Fruit fly (Drosophila melanogaster) whole organism, embryonic: Measurements from ENCODE around the gene hop.

Source experiments
- CG11093 ChIP-seq: fragments of 200-800 bp; sonication (Bioruptor generic); IDR thresholded peaks from 3 replicates; pipeline ENCODE4 v1.3.6; 2022; ENCODE audit warnings: missing biosample characterization, missing genetic modification characterization
- CG13624 ChIP-seq: fragments of 200-800 bp; sonication (Bioruptor generic); optimal IDR thresholded peaks from 2 replicates; lab custom pipeline; 2016; ENCODE audit warnings: missing biosample characterization, missing genetic modification characterization
- CG13775 ChIP-seq: fragments of 200-800 bp; sonication (Bioruptor generic); optimal IDR thresholded peaks from 3 replicates; lab custom pipeline; 2017; ENCODE audit warnings: missing biosample characterization, mild to moderate bottlenecking, missing genetic modification characterization
- CG1529 ChIP-seq: fragments of 200-800 bp; sonication (Bioruptor generic); optimal IDR thresholded peaks from 3 replicates; lab custom pipeline; 2018; ENCODE audit warnings: missing biosample characterization, missing genetic modification characterization
- CG1792 ChIP-seq: fragments of 200-800 bp; sonication (Bioruptor generic); optimal IDR thresholded peaks from 2 replicates; lab custom pipeline; 2016; ENCODE audit warnings: missing biosample characterization, missing genetic modification characterization
- CG1832 ChIP-seq: fragments of 200-800 bp; sonication (Bioruptor generic); optimal IDR thresholded peaks from 2 replicates; lab custom pipeline; 2017; ENCODE audit warnings: missing biosample characterization, mild to moderate bottlenecking, missing genetic modification characterization, inconsistent platforms
- CG30020 ChIP-seq: fragments of 200-800 bp; optimal IDR thresholded peaks from 2 replicates; lab custom pipeline; 2019; ENCODE audit warnings: missing biosample characterization, mild to moderate bottlenecking, missing genetic modification characterization, moderate library complexity
- CG5953 ChIP-seq: fragments of 200-800 bp; sonication (Bioruptor generic); IDR thresholded peaks from 2 replicates; pipeline ENCODE4 v1.3.6; 2022; ENCODE audit warnings: missing biosample characterization, missing genetic modification characterization
- CG6254 ChIP-seq: fragments of 200-800 bp; sonication (Bioruptor generic); optimal IDR thresholded peaks from 3 replicates; lab custom pipeline; 2017; ENCODE audit warnings: mild to moderate bottlenecking, missing biosample characterization, missing genetic modification reagents, missing genetic modification characterization
- CG6689 ChIP-seq: fragments of 200-800 bp; sonication (Bioruptor generic); IDR thresholded peaks from 2 replicates; pipeline ENCODE4 v1.3.6; 2022; ENCODE audit warnings: missing biosample characterization, missing genetic modification characterization
- CG6813 ChIP-seq: fragments of 200-800 bp; sonication (Bioruptor generic); optimal IDR thresholded peaks from 2 replicates; lab custom pipeline; 2017; ENCODE audit warnings: missing biosample characterization, missing genetic modification characterization, mild to moderate bottlenecking, moderate library complexity, missing genetic modification reagents
- CG7745 ChIP-seq: fragments of 200-800 bp; sonication (Bioruptor generic); optimal IDR thresholded peaks from 2 replicates; lab custom pipeline; 2018; ENCODE audit warnings: missing biosample characterization, mild to moderate bottlenecking, missing genetic modification characterization, moderate library complexity
- CG8924 ChIP-seq: fragments of 200-800 bp; optimal IDR thresholded peaks from 3 replicates; lab custom pipeline; 2019; ENCODE audit warnings: missing biosample characterization, mild to moderate bottlenecking, missing genetic modification characterization, moderate library complexity
- Camta ChIP-seq: fragments of 200-800 bp; sonication (Bioruptor generic); optimal IDR thresholded peaks from 2 replicates; lab custom pipeline; 2016; ENCODE audit warnings: missing biosample characterization, missing genetic modification characterization
- Deaf1 ChIP-seq: fragments of 200-800 bp; optimal IDR thresholded peaks from 3 replicates; lab custom pipeline; 2019; ENCODE audit warnings: missing biosample characterization, mild to moderate bottlenecking, missing genetic modification characterization, moderate library complexity
- Dp ChIP-seq: fragments of 200-800 bp; sonication (Bioruptor generic); optimal IDR thresholded peaks from 2 replicates; lab custom pipeline; 2018; ENCODE audit warnings: missing biosample characterization, mild to moderate bottlenecking, missing genetic modification characterization, moderate library complexity
- Fer1 ChIP-seq: fragments of 200-800 bp; sonication (Bioruptor generic); optimal IDR thresholded peaks from 2 replicates; lab custom pipeline; 2017; ENCODE audit warnings: missing biosample characterization, mild to moderate bottlenecking, missing genetic modification characterization
- HHEX ChIP-seq: fragments of 200-800 bp; sonication (Bioruptor generic); optimal IDR thresholded peaks from 3 replicates; lab custom pipeline; 2017; ENCODE audit warnings: missing biosample characterization, mild to moderate bottlenecking, missing genetic modification characterization, missing genetic modification reagents
- HLH3B ChIP-seq: fragments of 200-800 bp; sonication (Bioruptor generic); IDR thresholded peaks from 2 replicates; pipeline ENCODE4 v1.3.6; 2022; ENCODE audit warnings: missing biosample characterization, missing genetic modification characterization
- Hr51 ChIP-seq, 2 experiments: fragments of 200-800 bp; sonication (Bioruptor generic); optimal IDR thresholded peaks; 2 replicates in 1 of 2; 3 replicates in 1 of 2; lab custom pipeline; 2016 to 2018; ENCODE audit warnings: missing biosample characterization in 2 of 2, missing genetic modification characterization in 2 of 2, mild to moderate bottlenecking in 1 of 2, moderate library complexity in 1 of 2
- Hr78 ChIP-seq, 2 experiments: fragments of 200-800 bp in 1 of 2; fragments of >200 bp in 1 of 2; sonication (Bioruptor generic) in 1 of 2; optimal IDR thresholded peaks; 2 replicates each; lab custom pipeline; 2017 to 2019; ENCODE audit warnings: missing biosample characterization in 2 of 2, missing genetic modification characterization in 2 of 2, mild to moderate bottlenecking in 1 of 2, moderate library complexity in 1 of 2
- MBD-R2 ChIP-seq: fragments of 200-800 bp; sonication (Bioruptor generic); IDR thresholded peaks from 2 replicates; pipeline ENCODE4 v1.3.6; 2022; ENCODE audit warnings: missing biosample characterization, missing genetic modification characterization
- Scr ChIP-seq: fragments of 200-800 bp; sonication (Bioruptor generic); IDR thresholded peaks from 2 replicates; pipeline ENCODE4 v1.3.6; 2022; ENCODE audit warnings: missing biosample characterization, missing genetic modification characterization; ENCODE audit not compliant: partially characterized antibody
- Usf ChIP-seq: fragments of 200-800 bp; sonication (Bioruptor generic); optimal IDR thresholded peaks from 2 replicates; lab custom pipeline; 2017; ENCODE audit warnings: missing genotype, missing biosample characterization, missing genetic modification characterization
- ash1 ChIP-seq: fragments of 200-800 bp; sonication (Bioruptor generic); optimal IDR thresholded peaks from 2 replicates; lab custom pipeline; 2018; ENCODE audit warnings: missing biosample characterization, mild to moderate bottlenecking, missing genetic modification characterization
- ato ChIP-seq: fragments of 200-800 bp; sonication (Bioruptor generic); IDR thresholded peaks from 2 replicates; pipeline ENCODE4 v1.3.6; 2022; ENCODE audit warnings: missing biosample characterization, missing genetic modification characterization; ENCODE audit not compliant: partially characterized antibody
- bab2 ChIP-seq: fragments of 200-800 bp; sonication (Bioruptor generic); optimal IDR thresholded peaks from 2 replicates; lab custom pipeline; 2016; ENCODE audit warnings: missing biosample characterization, missing genetic modification characterization
- bowl ChIP-seq: fragments of 200-800 bp; sonication (Bioruptor generic); IDR thresholded peaks from 2 replicates; pipeline ENCODE4 v1.3.6; 2022; ENCODE audit warnings: missing biosample characterization, missing genetic modification characterization
- cg ChIP-seq: fragments of 200-800 bp; sonication (Bioruptor generic); optimal IDR thresholded peaks from 3 replicates; lab custom pipeline; 2019; ENCODE audit warnings: missing biosample characterization, mild to moderate bottlenecking, missing genetic modification characterization, moderate library complexity
- chinmo ChIP-seq: fragments of 200-800 bp; sonication (Bioruptor generic); IDR thresholded peaks from 4 replicates; pipeline ENCODE4 v1.3.6; 2022; ENCODE audit warnings: missing biosample characterization, missing genetic modification characterization; ENCODE audit not compliant: partially characterized antibody
- cwo ChIP-seq: fragments of 200-800 bp; sonication (Bioruptor generic); optimal IDR thresholded peaks from 3 replicates; lab custom pipeline; 2017; ENCODE audit warnings: missing biosample characterization, missing genetic modification characterization, mild to moderate bottlenecking, moderate library complexity, missing genetic modification reagents
- en ChIP-seq: fragments of 200-800 bp; sonication (Bioruptor generic); optimal IDR thresholded peaks from 2 replicates; lab custom pipeline; 2016; ENCODE audit warnings: missing biosample characterization, missing genetic modification characterization
- exex ChIP-seq: fragments of 200-800 bp; sonication (Bioruptor generic); optimal IDR thresholded peaks from 4 replicates; lab custom pipeline; 2018; ENCODE audit warnings: missing biosample characterization, mild to moderate bottlenecking, missing genetic modification characterization, moderate library complexity
- gt ChIP-seq: fragments of 200-800 bp; sonication (Bioruptor generic); IDR thresholded peaks from 2 replicates; pipeline ENCODE4 v1.3.6; 2022; ENCODE audit warnings: missing biosample characterization, missing genetic modification characterization
- inv ChIP-seq: fragments of 200-800 bp; sonication (Bioruptor generic); IDR thresholded peaks from 2 replicates; pipeline ENCODE4 v1.3.6; 2022; ENCODE audit warnings: missing biosample characterization, missing genetic modification characterization; ENCODE audit not compliant: partially characterized antibody
- jigr1 ChIP-seq: fragments of 200-800 bp; sonication (Bioruptor generic); IDR thresholded peaks from 3 replicates; pipeline ENCODE4 v1.3.6; 2022; ENCODE audit warnings: missing biosample characterization, missing genetic modification characterization
- kay ChIP-seq: fragments of 200-800 bp; sonication (Bioruptor generic); optimal IDR thresholded peaks from 2 replicates; lab custom pipeline; 2016; ENCODE audit warnings: missing biosample characterization, missing genetic modification characterization
- ken ChIP-seq: fragments of 200-800 bp; sonication (Bioruptor generic); IDR thresholded peaks from 3 replicates; pipeline ENCODE4 v1.3.6; 2022; ENCODE audit warnings: missing biosample characterization, missing genetic modification characterization
- pan ChIP-seq, 4 experiments: fragments of >200 bp in 3 of 4; fragments of 200-800 bp in 1 of 4; sonication (Bioruptor generic) in 1 of 4; optimal IDR thresholded peaks in 3 of 4; IDR thresholded peaks in 1 of 4; 2 replicates each; pipeline versions ENCODE4 v1.3.6 to Lab custom; 2017 to 2022; ENCODE audit warnings: missing biosample characterization in 2 of 4, missing genetic modification characterization in 2 of 4, mixed read lengths in 1 of 4
- pb ChIP-seq: fragments of 200-800 bp; sonication (Bioruptor generic); optimal IDR thresholded peaks from 3 replicates; lab custom pipeline; 2016; ENCODE audit warnings: missing biosample characterization, missing genetic modification characterization
- pum ChIP-seq: fragments of 200-800 bp; sonication (Bioruptor generic); optimal IDR thresholded peaks from 2 replicates; lab custom pipeline; 2016; ENCODE audit warnings: missing biosample characterization, missing genetic modification characterization
- row ChIP-seq: fragments of 200-800 bp; sonication (Bioruptor generic); IDR thresholded peaks from 3 replicates; pipeline ENCODE4 v1.3.6; 2022; ENCODE audit warnings: missing biosample characterization, missing genetic modification characterization
- so ChIP-seq: fragments of 200-800 bp; sonication (Bioruptor generic); IDR thresholded peaks from 3 replicates; pipeline ENCODE4 v1.3.6; 2022; ENCODE audit warnings: missing biosample characterization, missing genetic modification characterization
- ssp ChIP-seq: fragments of 200-800 bp; sonication (Bioruptor generic); IDR thresholded peaks from 2 replicates; pipeline ENCODE4 v1.3.6; 2022; ENCODE audit warnings: missing biosample characterization, missing genetic modification characterization
- tap ChIP-seq: fragments of 200-800 bp; optimal IDR thresholded peaks from 3 replicates; lab custom pipeline; 2019; ENCODE audit warnings: missing biosample characterization, mild to moderate bottlenecking, missing genetic modification characterization, moderate library complexity
- tx ChIP-seq: fragments of 200-800 bp; sonication (Bioruptor generic); optimal IDR thresholded peaks from 2 replicates; lab custom pipeline; 2016; ENCODE audit warnings: missing biosample characterization, missing genetic modification characterization
- usp ChIP-seq: fragments of >200 bp; optimal IDR thresholded peaks from 2 replicates; lab custom pipeline; 2017; ENCODE audit warnings: missing biosample characterization, missing genetic modification characterization
- zfh1 ChIP-seq: fragments of 200-800 bp; sonication (Bioruptor generic); IDR thresholded peaks from 3 replicates; pipeline ENCODE4 v1.3.6; 2022; ENCODE audit warnings: missing biosample characterization, missing genetic modification characterization

The hop gene

dm6 chrX:11350505-11351327 lies 17.2 kb downstream of the hop start, which contains the start of gene CG1737 (continued):
- TF ChIP-seq cg (GFP tag; lab: Kevin White, UChicago) (peak; percentile 69), HLH3B (GFP tag; lab: Robert Waterston, UW) (no peak), pan (optimal IDR thresholded peaks at IDR 0.05; lab: Kevin White, UChicago) (no peak), pan (GFP tag; optimal IDR thresholded peaks at IDR 0.05 in 1 of 2, IDR thresholded peaks at IDR 0.05 in 1 of 2) (no peak), jigr1 (GFP tag; lab: Robert Waterston, UW) (no peak), ken (GFP tag; lab: Robert Waterston, UW) (peak; percentile 47; the same call in 1 of the 3 replicates), Camta (GFP tag; lab: Kevin White, UChicago) (no peak), Dp (GFP tag; lab: Kevin White, UChicago) (peak; percentile 8), CG1832 (GFP tag; lab: Kevin White, UChicago) (peak; percentile 45), usp (GFP tag; lab: Kevin White, UChicago) (no peak), Usf (no peak), zfh1 (GFP tag; lab: Robert Waterston, UW) (no peak), Hr78 (GFP tag; optimal IDR thresholded peaks at IDR 0.05; lab: Kevin White, UChicago) (no peak), pb (GFP tag; lab: Kevin White, UChicago) (no peak), bab2 (GFP tag; lab: Kevin White, UChicago) (no peak), CG11093 (GFP tag; lab: Robert Waterston, UW) (no peak), tap (tag; lab: Kevin White, UChicago) (no peak), inv (GFP tag; lab: Robert Waterston, UW) (no peak), gt (GFP tag; lab: Robert Waterston, UW) (no peak), CG8924 (tag; lab: Kevin White, UChicago) (no peak), CG30020 (tag; lab: Kevin White, UChicago) (no peak), en (GFP tag; lab: Kevin White, UChicago) (no peak), ash1 (GFP tag; lab: Kevin White, UChicago) (no peak), Deaf1 (no peak), ssp (GFP tag; lab: Robert Waterston, UW) (peak; percentile 27; the same call in 1 of the 2 replicates), CG6813 (GFP tag; lab: Kevin White, UChicago) (no peak), HHEX (GFP tag; lab: Kevin White, UChicago) (no peak), Scr (GFP tag; lab: Robert Waterston, UW) (peak; percentile 33; the same call in 1 of the 2 replicates), tx (peak; percentile 3), pum (no peak), CG1792 (GFP tag; lab: Kevin White, UChicago) (no peak), Fer1 (GFP tag; lab: Kevin White, UChicago) (peak; percentile 19), CG1529 (GFP tag; lab: Kevin White, UChicago) (no peak), kay (GFP tag; lab: Kevin White, UChicago) (no peak), so (GFP tag; lab: Robert Waterston, UW) (no peak), exex (tag; lab: Kevin White, UChicago) (no peak), CG5953 (GFP tag; lab: Robert Waterston, UW) (no peak), Hr51 (GFP tag; optimal IDR thresholded peaks at IDR 0.05; lab: Kevin White, UChicago) (no peak), ato (GFP tag; lab: Robert Waterston, UW) (no peak), CG13624 (peak; percentile 7), CG6254 (GFP tag; lab: Kevin White, UChicago) (no peak), chinmo (GFP tag; lab: Robert Waterston, UW) (peak; percentile 49; the same call in 1 of the 4 replicates), row (GFP tag; lab: Robert Waterston, UW) (no peak), CG7745 (no peak), MBD-R2 (GFP tag; lab: Robert Waterston, UW) (peak; percentile 42), CG6689 (GFP tag; lab: Robert Waterston, UW) (0 out of 2 replicates have a peak, but pooled peaks have one; percentile 9), CG13775 (GFP tag; lab: Kevin White, UChicago) (no peak), cwo (GFP tag; lab: Kevin White, UChicago) (no peak), bowl (no peak)
